Worm (Caenorhabditis elegans): ENCODE measurements around the gene F23F12.3.
A peak's percentile ranks its signal among the peaks of the same experiment; 100 is the strongest.

Gene F23F12.3

ce11 chrIII:6463679-6464078 is 36.6 kb upstream of the F23F12.3 start, which contains the start of gene dlc-1:
Gene dlc-1 (minus strand): TSS chrIII:6463779.
- TF ChIP-seq ceh-28 (tag; optimal IDR thresholded peaks at IDR 0.05) = no peak

ce11 chrIII:6464113-6464571 is 36.2 kb upstream of the F23F12.3 start:
- TF ChIP-seq fos-1 (tag; optimal IDR thresholded peaks at IDR 0.05) (peak; percentile 33), lin-39 (tag; optimal IDR thresholded peaks at IDR 0.05) (peak; percentile 97), pha-4 (tag; optimal IDR thresholded peaks at IDR 0.05) (peak; percentile 86), ama-1 (optimal IDR thresholded peaks at IDR 0.05) (peak; percentile 50), aly-2 (tag; optimal IDR thresholded peaks at IDR 0.05) (no peak), daf-12 (tag; optimal IDR thresholded peaks at IDR 0.05) (no peak), snpc-4 (tag; optimal IDR thresholded peaks at IDR 0.05) (peak; percentile 49), nhr-11 (tag; optimal IDR thresholded peaks at IDR 0.05) (peak; percentile 44), nhr-25 (tag; optimal IDR thresholded peaks at IDR 0.05) (peak; percentile 92), R02D3.7 (tag; optimal IDR thresholded peaks at IDR 0.05) (peak; percentile 50), sea-2 (GFP tag; optimal IDR thresholded peaks at IDR 0.05) (no peak), mdl-1 (tag; optimal IDR thresholded peaks at IDR 0.05) (peak; percentile 60), ztf-11 (tag; optimal IDR thresholded peaks at IDR 0.05) (no peak), pqm-1 (tag; optimal IDR thresholded peaks at IDR 0.05) (peak; percentile 94), nhr-23 (tag; optimal IDR thresholded peaks at IDR 0.05) (peak; percentile 75), zag-1 (tag; optimal IDR thresholded peaks at IDR 0.05) (no peak), lin-15B (tag; optimal IDR thresholded peaks at IDR 0.05) (peak; percentile 84), skn-1 (tag; optimal IDR thresholded peaks at IDR 0.05) (no peak), lsy-12 (tag; optimal IDR thresholded peaks at IDR 0.05) (peak; percentile 93), ceh-28 (tag; optimal IDR thresholded peaks at IDR 0.05) (peak; percentile 72), nhr-43 (tag; optimal IDR thresholded peaks at IDR 0.05; ENCODE audit: poor library complexity, severe bottlenecking) (peak; percentile 74), nhr-12 (tag; optimal IDR thresholded peaks at IDR 0.05) (no peak), eor-1 (tag; optimal IDR thresholded peaks at IDR 0.05) (no peak), elt-1 (tag; optimal IDR thresholded peaks at IDR 0.05) (peak; percentile 25), nhr-77 (tag; optimal IDR thresholded peaks at IDR 0.05) (peak; percentile 71), nhr-76 (tag; optimal IDR thresholded peaks at IDR 0.05) (no peak), nfya-1 (tag; optimal IDR thresholded peaks at IDR 0.05; ENCODE audit: insufficient read depth) (peak; percentile 97), jun-1 (tag; optimal IDR thresholded peaks at IDR 0.05) (peak; percentile 92), elt-2 (tag; optimal IDR thresholded peaks at IDR 0.05) (peak; percentile 99), unc-62 (GFP tag; optimal IDR thresholded peaks at IDR 0.05) (no peak), tbx-2 (tag; optimal IDR thresholded peaks at IDR 0.05) (peak; percentile 62), nhr-67 (tag; optimal IDR thresholded peaks at IDR 0.05) (no peak), egl-27 (tag; optimal IDR thresholded peaks at IDR 0.05) (peak; percentile 43), nhr-28 (tag; optimal IDR thresholded peaks at IDR 0.05) (no peak), elt-3 (tag; optimal IDR thresholded peaks at IDR 0.05) (peak in 2 of 3 experiments; percentile 8 to 36)

ce11 chrIII:6464913-6465312 is 35.4 kb upstream of the F23F12.3 start, which contains the start of gene nduf-2.2:
Gene nduf-2.2 (plus strand): TSS chrIII:6465222.
- TF ChIP-seq elt-3 (tag; optimal IDR thresholded peaks at IDR 0.05) = no peak

ce11 chrIII:6467005-6467404 is 33.3 kb upstream of the F23F12.3 start, which contains the start of gene T26A5.2:
Gene T26A5.2 (plus strand): TSS chrIII:6467305.
- no peak for TF ChIP-seq nhr-237 (tag; optimal IDR thresholded peaks at IDR 0.05)

- no peak for TF ChIP-seq fkh-2 (tag; optimal IDR thresholded peaks at IDR 0.05)
Measured at ce11 chrIII:6471451-6471850, 28.9 kb upstream of the F23F12.3 start, which contains the start of gene wht-6. Gene wht-6 (plus strand): TSS chrIII:6471751.

Data from whole organism, L3 larva.